Worm (Caenorhabditis elegans): ENCODE measurements around the gene R09F10.3.

ce11 chrX:8297333-8297732, 2.9 kb downstream of the R09F10.3 start:
- TF ChIP-seq duxl-1 (tag; optimal IDR thresholded peaks at IDR 0.05; ENCODE audit: poor library complexity) = no peak
- no peak for TF ChIP-seq dpl-1 (GFP tag; optimal IDR thresholded peaks at IDR 0.05)
- TF ChIP-seq lsy-2 (tag; optimal IDR thresholded peaks at IDR 0.05) = no peak
- TF ChIP-seq nhr-111 (GFP tag; optimal IDR thresholded peaks at IDR 0.05) = no peak
- no peak for TF ChIP-seq saeg-2 (GFP tag; IDR thresholded peaks at IDR 0.05)
- no peak for TF ChIP-seq nhr-11 (tag; optimal IDR thresholded peaks at IDR 0.05)
- no peak for TF ChIP-seq ztf-11 (tag; optimal IDR thresholded peaks at IDR 0.05)
- no peak for TF ChIP-seq hmg-1.1 (GFP tag; IDR thresholded peaks at IDR 0.05)
- no peak for TF ChIP-seq lir-3 (tag; optimal IDR thresholded peaks at IDR 0.05)

Measured in whole organism, L4 larva.